Worm (Caenorhabditis elegans) whole organism, L2 larva: Measurements from ENCODE around the gene F32H5.1.

Source experiments
- elt-1 ChIP-seq: fragments of 150-350 bp; optimal IDR thresholded peaks from 2 replicates; lab custom pipeline; 2014; ENCODE audit warnings: missing biosample characterization, missing genetic modification characterization
- fos-1 ChIP-seq: fragments of 150-350 bp; optimal IDR thresholded peaks from 2 replicates; lab custom pipeline; 2014; ENCODE audit warnings: missing biosample characterization, missing genetic modification characterization
- mdl-1 ChIP-seq, 2 experiments: fragments of 150-350 bp in 1 of 2; sonication (generic microtip) in 1 of 2; optimal IDR thresholded peaks; 2 replicates each; lab custom pipeline; 2017; ENCODE audit warnings: missing biosample characterization in 2 of 2, missing genetic modification characterization in 2 of 2
- nhr-11 ChIP-seq: fragments of 150-350 bp; optimal IDR thresholded peaks from 2 replicates; lab custom pipeline; 2014; ENCODE audit warnings: missing biosample characterization, missing genetic modification characterization

DNA sequence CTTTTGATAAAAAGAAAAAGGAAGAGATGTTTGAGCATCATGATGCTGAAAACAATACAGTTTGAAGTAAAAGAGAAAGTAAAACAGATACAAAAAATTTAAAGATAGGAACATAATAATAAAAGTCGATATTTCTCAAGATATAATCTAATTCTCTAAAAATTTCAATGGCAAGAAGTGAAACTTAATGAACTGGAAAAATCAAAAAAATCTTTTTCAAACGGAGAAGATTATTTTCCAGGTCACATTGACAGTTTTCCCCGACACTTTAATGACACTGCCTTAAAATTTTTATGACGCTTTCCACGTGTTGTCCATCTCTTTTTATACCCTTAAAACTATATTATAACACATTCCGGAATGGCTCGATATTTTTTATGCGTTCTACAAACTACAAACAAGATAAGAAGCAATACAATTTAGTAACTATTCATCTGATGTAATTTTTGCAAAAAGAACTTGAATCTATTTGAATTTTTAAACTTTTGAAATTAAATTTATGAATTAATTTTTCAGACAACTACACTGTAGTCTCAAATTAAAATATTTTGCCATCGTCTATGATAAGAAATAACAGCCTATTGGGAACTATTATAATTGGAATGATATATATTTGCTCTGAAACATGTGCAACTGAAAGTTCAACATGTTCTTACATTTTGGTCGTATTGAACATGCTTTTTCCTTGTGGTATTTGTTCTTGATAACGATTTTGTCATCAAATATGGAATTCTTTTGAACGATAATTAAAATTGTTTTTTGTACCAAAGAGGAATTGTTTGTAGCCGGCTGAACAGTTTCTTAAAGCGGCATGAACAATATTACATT is 32.7 kb downstream of the F32H5.1 start, which contains the start of gene C50B6.7:
- TF ChIP-seq elt-1 (tag; lab: Kevin White, UChicago): no peak
- TF ChIP-seq mdl-1 (tag; optimal IDR thresholded peaks at IDR 0.05; lab: Kevin White, UChicago): no peak
- peak; percentile 36 for TF ChIP-seq fos-1 (tag; lab: Kevin White, UChicago)
- no peak for TF ChIP-seq nhr-11
